Fruit fly (Drosophila melanogaster): ENCODE results near the gene CG8952.

Gene CG8952

DNA sequence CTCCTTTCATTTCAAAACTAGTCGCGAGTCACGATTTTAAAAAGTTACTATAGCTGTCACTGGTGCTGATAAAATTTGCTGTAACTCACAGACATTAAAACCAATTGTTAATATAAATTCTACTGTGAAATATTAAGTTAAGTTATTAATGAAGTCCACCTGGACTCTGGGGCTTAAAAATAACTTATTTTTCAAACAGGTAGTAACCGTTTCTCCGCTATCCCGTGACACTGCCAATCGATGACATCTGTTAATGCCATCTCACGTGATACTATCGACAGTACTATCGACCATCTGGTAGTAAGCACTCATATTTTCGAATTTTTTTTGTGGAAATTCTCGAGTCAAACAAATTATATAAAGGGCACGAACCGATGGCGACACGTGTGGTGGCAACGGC is 32.2 kb downstream of the CG8952 start, which contains the start of the genes CG12379 and MagR (continued):
- TF ChIP-seq fkh (GFP tag; optimal IDR thresholded peaks at IDR 0.05) (no peak), dsx (GFP tag; optimal IDR thresholded peaks at IDR 0.05; ENCODE audit: poor library complexity, severe bottlenecking) (no peak), svp (GFP tag) (peak; percentile 84), Sox15 (GFP tag; optimal IDR thresholded peaks at IDR 0.05) (peak; percentile 8), OdsH (GFP tag; optimal IDR thresholded peaks at IDR 0.05) (peak; percentile 37), Ets21C (GFP tag; optimal IDR thresholded peaks at IDR 0.05) (peak; percentile 45), CG10631 (GFP tag; optimal IDR thresholded peaks at IDR 0.05) (peak; percentile 32), CG6163 (GFP tag; IDR thresholded peaks at IDR 0.05) (no peak), CG6854 (GFP tag; optimal IDR thresholded peaks at IDR 0.05) (no peak), Eip93F (GFP tag; optimal IDR thresholded peaks at IDR 0.05) (no peak), CG32006 (GFP tag; optimal IDR thresholded peaks at IDR 0.05) (peak; percentile 29), CG3032 (tag; optimal IDR thresholded peaks at IDR 0.05) (peak; percentile 62), lz (GFP tag; optimal IDR thresholded peaks at IDR 0.05) (peak; percentile 70), CG16779 (tag; optimal IDR thresholded peaks at IDR 0.05) (no peak), Gug (GFP tag; IDR thresholded peaks at IDR 0.05) (peak; percentile 58), fd85E (GFP tag; optimal IDR thresholded peaks at IDR 0.05) (no peak), Met (GFP tag; optimal IDR thresholded peaks at IDR 0.05) (peak; percentile 64), topi (GFP tag; optimal IDR thresholded peaks at IDR 0.05) (peak; percentile 63), CG6276 (GFP tag; optimal IDR thresholded peaks at IDR 0.05) (no peak), fd59A (GFP tag; optimal IDR thresholded peaks at IDR 0.05) (peak; percentile 33), acj6 (GFP tag; optimal IDR thresholded peaks at IDR 0.05) (no peak), CG4318 (GFP tag; optimal IDR thresholded peaks at IDR 0.05) (no peak), CG6792 (GFP tag; optimal IDR thresholded peaks at IDR 0.05) (no peak)

DNA sequence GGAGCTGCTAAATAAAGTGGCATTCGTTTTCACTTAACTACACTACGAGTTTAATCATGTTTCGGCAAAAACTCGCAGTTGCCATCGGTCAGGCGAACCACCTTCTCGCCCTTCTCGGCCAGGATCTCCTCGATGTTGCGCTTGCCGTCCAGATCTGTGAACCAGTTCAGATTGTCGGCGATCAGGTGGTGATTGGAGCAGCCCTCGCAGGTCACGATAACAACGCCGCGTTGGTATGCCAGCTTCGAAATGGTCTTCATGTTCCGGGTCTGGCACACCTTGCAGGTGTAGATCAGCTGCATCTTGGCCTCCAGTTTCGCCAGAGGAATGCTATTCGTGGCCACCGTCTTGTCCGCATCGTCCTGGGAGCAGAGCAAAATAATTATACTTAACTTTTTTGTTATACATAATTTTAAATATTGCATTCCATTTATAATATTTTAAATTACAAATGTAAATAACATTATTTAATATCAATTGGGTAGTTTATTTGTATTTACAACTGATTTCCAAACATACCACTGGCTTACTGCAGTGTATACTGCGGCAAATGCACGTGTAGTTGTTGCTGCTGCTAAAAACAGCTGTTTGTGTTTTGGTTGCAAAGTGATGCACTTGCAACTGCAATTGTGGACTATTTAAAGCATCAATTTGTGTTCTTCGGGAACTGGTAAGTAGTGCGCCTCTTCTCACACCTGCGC is 32.9 kb downstream of the CG8952 start:
- TF ChIP-seq CG4318 (GFP tag; optimal IDR thresholded peaks at IDR 0.05) (no peak), eg (GFP tag; IDR thresholded peaks at IDR 0.05) (peak; percentile 72), Lpt (GFP tag; optimal IDR thresholded peaks at IDR 0.05) (no peak), esn (GFP tag; optimal IDR thresholded peaks at IDR 0.05) (no peak), pdm3 (GFP tag; optimal IDR thresholded peaks at IDR 0.05) (no peak), lz (GFP tag; optimal IDR thresholded peaks at IDR 0.05) (no peak), Sox14 (GFP tag; optimal IDR thresholded peaks at IDR 0.05) (no peak), CG6276 (GFP tag; optimal IDR thresholded peaks at IDR 0.05) (no peak), CG32006 (GFP tag; optimal IDR thresholded peaks at IDR 0.05) (no peak), Eip78C (GFP tag) (peak; percentile 32), CG3919 (GFP tag; optimal IDR thresholded peaks at IDR 0.05) (no peak), CG10669 (GFP tag; optimal IDR thresholded peaks at IDR 0.05) (no peak), CG6163 (GFP tag; IDR thresholded peaks at IDR 0.05) (peak; percentile 47; the same call in 1 of the 3 replicates), OdsH (GFP tag; optimal IDR thresholded peaks at IDR 0.05) (no peak), CG15336 (GFP tag; IDR thresholded peaks at IDR 0.05) (peak; percentile 60), topi (GFP tag; optimal IDR thresholded peaks at IDR 0.05) (no peak), CG9139 (GFP tag; optimal IDR thresholded peaks at IDR 0.05) (no peak), dac (GFP tag; optimal IDR thresholded peaks at IDR 0.05) (no peak), acj6 (GFP tag; optimal IDR thresholded peaks at IDR 0.05) (no peak), CG8319 (GFP tag; optimal IDR thresholded peaks at IDR 0.05) (no peak), CG11762 (GFP tag; optimal IDR thresholded peaks at IDR 0.05; ENCODE audit: insufficient read depth) (no peak), Sox102F (GFP tag; optimal IDR thresholded peaks at IDR 0.05) (no peak), CG8119 (GFP tag; IDR thresholded peaks at IDR 0.05) (peak; percentile 26; the same call in 1 of the 3 replicates), CG8632 (GFP tag; optimal IDR thresholded peaks at IDR 0.05) (no peak), net (GFP tag; optimal IDR thresholded peaks at IDR 0.05) (no peak)

All from whole organism, prepupa.